Fruit fly (Drosophila melanogaster): ENCODE measurements around the gene CG5783.

The CG5783 gene

dm6 chr2L:18136427-18136857 lies 19.4 kb upstream of the CG5783 start (continued):
- TF ChIP-seq CG8290 (GFP tag; optimal IDR thresholded peaks at IDR 0.05) (no peak), CG8290 (tag; optimal IDR thresholded peaks at IDR 0.05) (peak in 1 of 2 experiments; percentile 70), Poxn (GFP tag; IDR thresholded peaks at IDR 0.05) (no peak), HLH3B (GFP tag; IDR thresholded peaks at IDR 0.05) (no peak), MESR4 (GFP tag; optimal IDR thresholded peaks at IDR 0.05) (no peak), CG7745 (tag; optimal IDR thresholded peaks at IDR 0.05) (no peak), z (GFP tag; IDR thresholded peaks at IDR 0.05) (no peak), sens-2 (GFP tag; IDR thresholded peaks at IDR 0.05) (no peak), Vsx1 (GFP tag; optimal IDR thresholded peaks at IDR 0.05) (no peak), tna (GFP tag; IDR thresholded peaks at IDR 0.05; ENCODE audit: partially characterized antibody) (no peak), CG14965 (GFP tag; optimal IDR thresholded peaks at IDR 0.05; ENCODE audit: borderline replicate concordance) (no peak), CG10267 (tag; optimal IDR thresholded peaks at IDR 0.05) (no peak), Xbp1 (GFP tag; optimal IDR thresholded peaks at IDR 0.05) (no peak), HmgZ (tag; optimal IDR thresholded peaks at IDR 0.05) (peak; percentile 12), CG3838 (GFP tag; optimal IDR thresholded peaks at IDR 0.05) (no peak), Bteb2 (GFP tag; optimal IDR thresholded peaks at IDR 0.05) (peak; percentile 62), pita (GFP tag; optimal IDR thresholded peaks at IDR 0.05) (no peak), crol (GFP tag; IDR thresholded peaks at IDR 0.05) (no peak), CG10147 (GFP tag; optimal IDR thresholded peaks at IDR 0.05) (peak; percentile 39), CG15269 (tag; optimal IDR thresholded peaks at IDR 0.05) (peak; percentile 23), CG6791 (GFP tag; IDR thresholded peaks at IDR 0.05; ENCODE audit: partially characterized antibody) (no peak), odd (GFP tag; optimal IDR thresholded peaks at IDR 0.05) (no peak), bcd (GFP tag; optimal IDR thresholded peaks at IDR 0.05) (peak; percentile 31), CG15601 (tag; optimal IDR thresholded peaks at IDR 0.05) (no peak), CG43689 (GFP tag; IDR thresholded peaks at IDR 0.05) (no peak), ash1 (GFP tag; optimal IDR thresholded peaks at IDR 0.05) (peak; percentile 18), CG4707 (GFP tag; optimal IDR thresholded peaks at IDR 0.05) (no peak), Sox100B (GFP tag; optimal IDR thresholded peaks at IDR 0.05) (no peak), tx (GFP tag; optimal IDR thresholded peaks at IDR 0.05) (no peak), CG4360 (GFP tag; IDR thresholded peaks at IDR 0.05) (no peak), CG13424 (tag; optimal IDR thresholded peaks at IDR 0.05) (no peak), CG15514 (GFP tag; optimal IDR thresholded peaks at IDR 0.05) (peak; percentile 58), chif (GFP tag; optimal IDR thresholded peaks at IDR 0.05) (peak in 1 of 2 experiments; percentile 17), Max (GFP tag; optimal IDR thresholded peaks at IDR 0.05) (no peak), hb (GFP tag; IDR thresholded peaks at IDR 0.05; ENCODE audit: partially characterized antibody) (no peak), row (GFP tag; IDR thresholded peaks at IDR 0.05) (no peak), CTCF (GFP tag; optimal IDR thresholded peaks at IDR 0.05) (no peak), CG1832 (GFP tag; optimal IDR thresholded peaks at IDR 0.05) (no peak), bigmax (GFP tag; optimal IDR thresholded peaks at IDR 0.05) (no peak), kah (GFP tag; optimal IDR thresholded peaks at IDR 0.05) (no peak), CG34224 (GFP tag; IDR thresholded peaks at IDR 0.05; ENCODE audit: partially characterized antibody) (no peak), CG6813 (GFP tag; optimal IDR thresholded peaks at IDR 0.05) (peak; percentile 45), CG31388 (GFP tag; optimal IDR thresholded peaks at IDR 0.05) (no peak), danr (GFP tag; IDR thresholded peaks at IDR 0.05) (no peak), ranshi (GFP tag; IDR thresholded peaks at IDR 0.05) (peak; percentile 33; the same call in 1 of the 2 replicates), Adf1 (GFP tag; IDR thresholded peaks at IDR 0.05) (peak; percentile 38; the same call in 1 of the 2 replicates), nmo (GFP tag; optimal IDR thresholded peaks at IDR 0.05) (no peak), CG2120 (GFP tag; optimal IDR thresholded peaks at IDR 0.05) (peak; percentile 67), zen (tag; optimal IDR thresholded peaks at IDR 0.05) (no peak), maf-S (GFP tag; optimal IDR thresholded peaks at IDR 0.05) (no peak), Aef1 (GFP tag; IDR thresholded peaks at IDR 0.05) (no peak)

Measured in whole organism, embryonic.